Worm (Caenorhabditis elegans): ENCODE data around the gene aakb-1.

Gene aakb-1

DNA sequence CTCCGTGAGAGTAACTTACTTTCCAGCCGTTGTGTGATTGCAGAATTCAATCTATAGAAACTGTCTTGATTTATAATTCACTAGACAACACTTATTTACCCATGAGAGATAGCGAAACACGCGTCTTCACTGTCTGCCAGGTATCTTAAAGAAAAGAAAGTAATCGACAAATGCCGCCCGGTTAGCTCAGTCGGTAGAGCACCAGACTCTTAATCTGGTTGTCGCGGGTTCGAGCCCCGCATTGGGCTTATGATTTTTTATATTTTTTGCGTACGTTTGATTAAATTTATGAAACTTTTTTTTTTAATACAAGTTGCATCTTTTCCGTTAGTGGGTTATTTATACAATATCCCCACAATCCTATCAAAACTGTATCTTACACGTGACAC, 26.5 kb downstream of the aakb-1 start (continued):
- no peak for TF ChIP-seq Y79H2A.3 (GFP tag; conservative IDR thresholded peaks at IDR 0.05)
- TF ChIP-seq D2030.7 (GFP tag; IDR thresholded peaks at IDR 0.05): peak; percentile 63

- TF ChIP-seq lin-40 (tag; optimal IDR thresholded peaks at IDR 0.05) (no peak), nhr-27 (tag; optimal IDR thresholded peaks at IDR 0.05) (no peak), sea-2 (GFP tag; IDR thresholded peaks at IDR 0.05) (no peak), nfya-1 (tag; optimal IDR thresholded peaks at IDR 0.05; ENCODE audit: borderline replicate concordance, insufficient read depth) (no peak), sptf-2 (GFP tag; optimal IDR thresholded peaks at IDR 0.05) (no peak), madf-8 (GFP tag; conservative IDR thresholded peaks at IDR 0.05) (no peak)
Observed at ce11 chrX:13785268-13785667, 29.7 kb downstream of the aakb-1 start, which contains the start of gene F55F3.4. Gene F55F3.4, plus strand, starts transcription at chrX:13785568.

DNA sequence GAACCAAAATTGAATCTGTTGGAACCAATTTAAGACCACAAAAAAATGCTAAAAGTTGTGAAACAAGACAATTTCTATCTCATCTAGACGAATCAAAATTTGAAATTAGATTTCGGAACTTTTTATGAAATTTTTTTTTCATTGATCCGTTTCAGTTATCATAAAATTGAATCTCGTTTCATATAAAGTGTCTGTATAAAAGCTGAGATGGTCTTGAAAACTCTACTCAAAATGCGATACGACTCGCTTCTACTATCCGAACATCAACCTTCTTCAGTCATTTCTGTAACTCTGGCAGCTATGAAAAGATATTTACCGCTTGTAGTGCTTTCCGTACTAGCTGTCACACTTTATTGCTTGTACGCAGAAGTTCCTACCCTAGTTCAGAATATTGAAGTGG, 35.0 kb downstream of the aakb-1 start, which contains the start of gene ZK1086.3:
Gene ZK1086.3, plus strand, starts transcription at position 301 of the 400 bp plus-strand sequence.
- no peak for TF ChIP-seq ztf-22 (GFP tag; optimal IDR thresholded peaks at IDR 0.05)
- no peak for TF ChIP-seq nfya-2 (GFP tag; IDR thresholded peaks at IDR 0.05)
- TF ChIP-seq F22D6.2 (tag; optimal IDR thresholded peaks at IDR 0.05): no peak
- no peak for TF ChIP-seq athp-1 (tag; optimal IDR thresholded peaks at IDR 0.05)
- TF ChIP-seq let-526 (GFP tag; IDR thresholded peaks at IDR 0.05): no peak
- TF ChIP-seq Y53F4B.3 (GFP tag; IDR thresholded peaks at IDR 0.05): no peak
- no peak for TF ChIP-seq madf-6 (GFP tag; IDR thresholded peaks at IDR 0.05)

ce11 chrX:13793525-13793924, 38.0 kb downstream of the aakb-1 start, which contains the start of gene ZK1086.2:
Gene ZK1086.2, minus strand, starts transcription at chrX:13793625.
- TF ChIP-seq lag-1 (GFP tag; IDR thresholded peaks at IDR 0.05) (no peak), ztf-28 (GFP tag; IDR thresholded peaks at IDR 0.05) (no peak), let-607 (tag; optimal IDR thresholded peaks at IDR 0.05) (no peak), mel-28 (tag; optimal IDR thresholded peaks at IDR 0.05; ENCODE audit: borderline replicate concordance) (no peak), ceh-58 (GFP tag; IDR thresholded peaks at IDR 0.05) (no peak), lsy-27 (tag; optimal IDR thresholded peaks at IDR 0.05; ENCODE audit: borderline replicate concordance, insufficient read depth) (no peak), lsl-1 (GFP tag; optimal IDR thresholded peaks at IDR 0.05) (no peak), him-1 (tag; optimal IDR thresholded peaks at IDR 0.05) (no peak)

DNA sequence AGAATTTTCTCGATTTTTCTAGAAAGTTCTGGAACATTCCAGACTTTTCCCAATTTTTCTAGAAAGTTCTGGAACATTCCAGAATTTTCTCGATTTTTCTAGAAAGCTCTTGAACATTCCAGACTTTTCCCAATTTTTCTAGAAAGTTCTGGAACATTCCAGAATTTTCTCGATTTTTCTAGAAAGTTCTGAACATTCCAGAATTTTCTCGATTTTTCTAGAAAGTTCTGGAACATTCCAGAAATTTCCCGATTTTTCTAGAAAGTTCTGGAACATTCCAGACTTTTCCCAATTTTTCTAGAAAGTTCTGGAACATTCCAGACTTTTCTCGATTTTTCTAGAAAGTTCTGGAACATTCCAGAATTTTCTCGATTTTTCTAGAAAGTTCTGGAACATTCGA, 39.8 kb downstream of the aakb-1 start:
- TF ChIP-seq ceh-40 (GFP tag; IDR thresholded peaks at IDR 0.05) (0 out of 2 replicates have a peak, but pooled peaks have one; percentile 30), attf-6 (GFP tag; IDR thresholded peaks at IDR 0.05) (peak; percentile 69; the same call in 1 of the 2 replicates), dox-1 (GFP tag; IDR thresholded peaks at IDR 0.05) (peak; percentile 61), hsf-1 (GFP tag; IDR thresholded peaks at IDR 0.05) (peak; percentile 98), rcor-1 (GFP tag; IDR thresholded peaks at IDR 0.05) (peak; percentile 45; the same call in 1 of the 2 replicates), madf-3 (GFP tag; IDR thresholded peaks at IDR 0.05) (peak; percentile 69; the same call in 1 of the 2 replicates)

DNA sequence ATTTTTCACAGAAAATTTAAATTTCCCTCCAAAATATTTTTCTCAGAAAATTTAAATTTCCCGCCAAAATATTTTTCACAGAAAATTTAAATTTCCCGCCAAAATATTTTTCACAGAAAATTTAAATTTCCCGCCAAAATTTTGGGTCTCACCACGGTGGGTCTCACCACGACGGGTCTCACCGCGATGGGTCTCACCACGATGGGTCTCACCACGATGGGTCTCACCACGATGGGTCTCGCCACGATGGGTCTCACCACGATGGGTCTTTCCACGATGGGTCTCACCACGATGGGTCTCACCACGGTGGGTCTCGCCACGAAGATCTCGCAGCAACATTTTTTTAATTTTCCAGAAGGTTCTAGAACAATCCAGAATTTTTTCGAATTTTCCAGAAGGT, 40.3 kb downstream of the aakb-1 start:
- peak; percentile 48; the same call in 1 of the 2 replicates for TF ChIP-seq hsf-1 (GFP tag; IDR thresholded peaks at IDR 0.05)
- peak; percentile 54 for TF ChIP-seq F33H1.4 (GFP tag; IDR thresholded peaks at IDR 0.05)
